Worm (Caenorhabditis elegans) whole organism, young adult: Measurements from ENCODE around the gene srm-1.

Source experiments
- C06A6.2 ChIP-seq: fragments of 200-800 bp; sonication (Bioruptor generic); conservative IDR thresholded peaks from 2 replicates; pipeline ENCODE4 v1.3.6; 2022; ENCODE audit warnings: missing genetic modification characterization, missing compliant biosample characterization
- F49E8.2 ChIP-seq: sonication (generic microtip); optimal IDR thresholded peaks from 3 replicates; lab custom pipeline; 2017; ENCODE audit warnings: missing genetic modification characterization, mild to moderate bottlenecking, missing compliant biosample characterization, antibody characterized with exemption, moderate library complexity; ENCODE audit not compliant: insufficient read depth
- K12H6.12 ChIP-seq: fragments of 200-800 bp; sonication (Bioruptor generic); optimal IDR thresholded peaks from 2 replicates; lab custom pipeline; 2018; ENCODE audit warnings: mild to moderate bottlenecking, missing genetic modification characterization, missing compliant biosample characterization
- Y79H2A.3 ChIP-seq: fragments of 200-800 bp; sonication (Bioruptor generic); conservative IDR thresholded peaks from 2 replicates; pipeline ENCODE4 v1.3.6; 2022; ENCODE audit warnings: missing genetic modification reagents, missing genetic modification characterization, missing compliant biosample characterization
- dpl-1 ChIP-seq: fragments of 150-350 bp; optimal IDR thresholded peaks from 2 replicates; lab custom pipeline; 2014; ENCODE audit warnings: missing biosample characterization, missing genetic modification reagents, missing genetic modification characterization
- nfya-1 ChIP-seq: sonication (generic microtip); optimal IDR thresholded peaks from 2 replicates; lab custom pipeline; 2017; ENCODE audit warnings: antibody characterized with exemption, missing compliant biosample characterization, missing genetic modification characterization, borderline replicate concordance; ENCODE audit not compliant: insufficient read depth
- nhr-80 ChIP-seq: sonication (generic microtip); optimal IDR thresholded peaks from 2 replicates; lab custom pipeline; 2016; ENCODE audit warnings: missing genetic modification characterization, missing compliant biosample characterization
- nhr-90 ChIP-seq: sonication (generic microtip); optimal IDR thresholded peaks from 2 replicates; lab custom pipeline; 2016; ENCODE audit warnings: missing genotype, mild to moderate bottlenecking, missing genetic modification characterization, missing compliant biosample characterization
- rpc-1 ChIP-seq, 2 experiments: fragments of 150-350 bp in 1 of 2; sonication (generic microtip) in 1 of 2; optimal IDR thresholded peaks; 2 replicates each; lab custom pipeline; 2014 to 2018; ENCODE audit warnings: missing biosample characterization in 1 of 2, missing genetic modification characterization in 1 of 2, missing genetic modification reagents in 1 of 2, missing genotype in 1 of 2
- snpc-4 ChIP-seq, 5 experiments: fragments of 150-350 bp in 1 of 5; sonication (generic microtip) in 4 of 5; optimal IDR thresholded peaks; 2 replicates each; lab custom pipeline; 2014 to 2018; ENCODE audit warnings: missing genetic modification characterization in 5 of 5, missing biosample characterization in 3 of 5, antibody characterized with exemption in 2 of 5, mild to moderate bottlenecking in 2 of 5, missing compliant biosample characterization in 2 of 5, missing genotype in 2 of 5, moderate library complexity in 2 of 5, missing genetic modification reagents in 1 of 5
- unc-62 ChIP-seq: fragments of 150-350 bp; optimal IDR thresholded peaks from 2 replicates; lab custom pipeline; 2014; ENCODE audit warnings: missing biosample characterization, missing genetic modification reagents, missing genetic modification characterization

- TF ChIP-seq nfya-1 (tag; lab: Kevin White, UChicago) (no peak), rpc-1 (optimal IDR thresholded peaks at IDR 0.05; lab: Kevin White, UChicago) (no peak), rpc-1 (tag; optimal IDR thresholded peaks at IDR 0.05; lab: Kevin White, UChicago) (no peak), snpc-4 (GFP tag; optimal IDR thresholded peaks at IDR 0.05; lab: Kevin White, UChicago) (no peak), snpc-4 (tag; optimal IDR thresholded peaks at IDR 0.05; lab: Kevin White, UChicago) (no peak), K12H6.12 (tag; lab: Kevin White, UChicago) (no peak), dpl-1 (no peak), F49E8.2 (tag; lab: Kevin White, UChicago) (no peak), Y79H2A.3 (no peak), nhr-90 (tag; lab: Kevin White, UChicago) (no peak), nhr-80 (no peak), C06A6.2 (no peak), unc-62 (GFP tag; lab: Kevin White, UChicago) (no peak)
These were observed 19.2 kb upstream of the srm-1 start for ce11 chrIV:4993128-4993527.
